Fruit fly (Drosophila melanogaster) whole organism, embryonic: Measurements from ENCODE around the gene Rrp5.
A peak's percentile ranks its signal among the peaks of the same experiment; 100 is the strongest.

ENCODE experiments used
- Ada2b ChIP-seq: fragments of 200-800 bp; sonication (Bioruptor generic); IDR thresholded peaks from 2 replicates; pipeline ENCODE4 v1.3.6; 2022; ENCODE audit warnings: missing biosample characterization, missing genetic modification characterization
- Atf6 ChIP-seq: fragments of 200-800 bp; sonication (Bioruptor generic); IDR thresholded peaks from 2 replicates; pipeline ENCODE4 v1.3.6; 2022; ENCODE audit warnings: missing biosample characterization, missing genetic modification characterization
- B-H1 ChIP-seq: fragments of 200-800 bp; sonication (Bioruptor generic); IDR thresholded peaks from 3 replicates; pipeline ENCODE4 v1.3.6; 2022; ENCODE audit warnings: missing biosample characterization, missing genetic modification characterization
- B-H2 ChIP-seq: fragments of 200-800 bp; sonication (Bioruptor generic); optimal IDR thresholded peaks from 2 replicates; lab custom pipeline; 2018; ENCODE audit warnings: missing biosample characterization, mild to moderate bottlenecking, missing genetic modification characterization
- Bgb ChIP-seq: fragments of 200-800 bp; sonication (Bioruptor generic); IDR thresholded peaks from 2 replicates; pipeline ENCODE4 v1.3.6; 2022; ENCODE audit warnings: missing biosample characterization, missing genetic modification characterization; ENCODE audit not compliant: partially characterized antibody
- CG11085 ChIP-seq: fragments of 200-800 bp; sonication (Bioruptor generic); IDR thresholded peaks from 2 replicates; pipeline ENCODE4 v1.3.6; 2022; ENCODE audit warnings: missing biosample characterization, missing genetic modification characterization
- CG11398 ChIP-seq: fragments of 200-800 bp; sonication (Bioruptor generic); optimal IDR thresholded peaks from 2 replicates; lab custom pipeline; 2016; ENCODE audit warnings: missing biosample characterization, missing genetic modification characterization
- CG13123 ChIP-seq: fragments of 200-800 bp; sonication (Bioruptor generic); optimal IDR thresholded peaks from 2 replicates; lab custom pipeline; 2016; ENCODE audit warnings: missing biosample characterization, missing genetic modification characterization
- CG14441 ChIP-seq: fragments of 200-800 bp; sonication (Bioruptor generic); IDR thresholded peaks from 2 replicates; pipeline ENCODE4 v1.3.6; 2022; ENCODE audit warnings: missing biosample characterization, missing genetic modification characterization
- CG14667 ChIP-seq: fragments of 200-800 bp; sonication (Bioruptor generic); IDR thresholded peaks from 2 replicates; pipeline ENCODE4 v1.3.6; 2022; ENCODE audit warnings: missing biosample characterization, missing genetic modification characterization
- CG14965 ChIP-seq: fragments of 200-800 bp; sonication (Bioruptor generic); optimal IDR thresholded peaks from 2 replicates; lab custom pipeline; 2016; ENCODE audit warnings: missing biosample characterization, missing genetic modification characterization, borderline replicate concordance
- CG1529 ChIP-seq: fragments of 200-800 bp; sonication (Bioruptor generic); optimal IDR thresholded peaks from 3 replicates; lab custom pipeline; 2018; ENCODE audit warnings: missing biosample characterization, missing genetic modification characterization
- CG1603 ChIP-seq: fragments of 200-800 bp; sonication (Bioruptor generic); optimal IDR thresholded peaks from 2 replicates; lab custom pipeline; 2019; ENCODE audit warnings: missing biosample characterization, mild to moderate bottlenecking, missing genetic modification characterization, moderate library complexity
- CG17802 ChIP-seq: fragments of 200-800 bp; sonication (Bioruptor generic); optimal IDR thresholded peaks from 2 replicates; lab custom pipeline; 2018; ENCODE audit warnings: missing biosample characterization, mild to moderate bottlenecking, missing genetic modification characterization, moderate library complexity
- CG2120 ChIP-seq: fragments of 200-800 bp; sonication (Bioruptor generic); optimal IDR thresholded peaks from 3 replicates; lab custom pipeline; 2016; ENCODE audit warnings: missing biosample characterization, missing genetic modification characterization
- CG30403 ChIP-seq: fragments of 200-800 bp; sonication (Bioruptor generic); optimal IDR thresholded peaks from 3 replicates; lab custom pipeline; 2016; ENCODE audit warnings: missing biosample characterization, missing genetic modification characterization
- CG3407 ChIP-seq: fragments of 200-800 bp; sonication (Bioruptor generic); optimal IDR thresholded peaks from 2 replicates; lab custom pipeline; 2018; ENCODE audit warnings: missing biosample characterization, mild to moderate bottlenecking, missing genetic modification characterization
- CG8359 ChIP-seq: fragments of 200-800 bp; sonication (Bioruptor generic); optimal IDR thresholded peaks from 2 replicates; lab custom pipeline; 2017; ENCODE audit warnings: missing biosample characterization, mild to moderate bottlenecking, missing genetic modification characterization, borderline replicate concordance
- CG9932 ChIP-seq: fragments of 200-800 bp; sonication (Bioruptor generic); IDR thresholded peaks from 2 replicates; pipeline ENCODE4 v1.3.6; 2022; ENCODE audit warnings: missing biosample characterization, missing genetic modification characterization
- Dip3 ChIP-seq: fragments of 200-800 bp; sonication (Bioruptor generic); optimal IDR thresholded peaks from 3 replicates; lab custom pipeline; 2016; ENCODE audit warnings: missing biosample characterization, missing genetic modification characterization
- Doc2 ChIP-seq: fragments of 200-800 bp; sonication (Bioruptor generic); IDR thresholded peaks from 2 replicates; pipeline ENCODE4 v1.3.6; 2022; ENCODE audit warnings: missing biosample characterization, missing genetic modification characterization
- Dref ChIP-seq: fragments of 200-800 bp; sonication (Bioruptor generic); IDR thresholded peaks from 2 replicates; pipeline ENCODE4 v1.3.6; 2022; ENCODE audit warnings: missing biosample characterization, missing genetic modification characterization
- H15 ChIP-seq: fragments of 200-800 bp; sonication (Bioruptor generic); IDR thresholded peaks from 3 replicates; pipeline ENCODE4 v1.3.6; 2022; ENCODE audit warnings: missing biosample characterization, missing genetic modification characterization
- Hey ChIP-seq: fragments of 200-800 bp; sonication (Bioruptor generic); optimal IDR thresholded peaks from 3 replicates; lab custom pipeline; 2018; ENCODE audit warnings: missing biosample characterization, mild to moderate bottlenecking, missing genetic modification characterization
- Med ChIP-seq: fragments of 200-800 bp; sonication (Bioruptor generic); peaks from one replicate; lab custom pipeline; 2016; ENCODE audit warnings: missing biosample characterization, missing genetic modification characterization, mild to moderate bottlenecking, inconsistent platforms, moderate library complexity
- Neu2 ChIP-seq: fragments of 200-800 bp; sonication (Bioruptor generic); optimal IDR thresholded peaks from 3 replicates; lab custom pipeline; 2016; ENCODE audit warnings: missing biosample characterization, missing genetic modification characterization, borderline replicate concordance
- Ptx1 ChIP-seq: fragments of 200-800 bp; sonication (Bioruptor generic); IDR thresholded peaks from 2 replicates; pipeline ENCODE4 v1.3.6; 2022; ENCODE audit warnings: missing biosample characterization, missing genetic modification characterization
- Sox102F ChIP-seq: fragments of 200-800 bp; sonication (Bioruptor generic); optimal IDR thresholded peaks from 2 replicates; lab custom pipeline; 2018; ENCODE audit warnings: missing biosample characterization, mild to moderate bottlenecking, missing genetic modification characterization, moderate library complexity
- ac ChIP-seq: fragments of 200-800 bp; sonication (Bioruptor generic); optimal IDR thresholded peaks from 3 replicates; lab custom pipeline; 2017; ENCODE audit warnings: missing biosample characterization, mild to moderate bottlenecking, missing genetic modification characterization
- al ChIP-seq: fragments of 200-800 bp; sonication (Bioruptor generic); IDR thresholded peaks from 2 replicates; pipeline ENCODE4 v1.3.6; 2022; ENCODE audit warnings: missing biosample characterization, missing genetic modification characterization
- chinmo ChIP-seq: fragments of 200-800 bp; sonication (Bioruptor generic); IDR thresholded peaks from 4 replicates; pipeline ENCODE4 v1.3.6; 2022; ENCODE audit warnings: missing biosample characterization, missing genetic modification characterization; ENCODE audit not compliant: partially characterized antibody
- crp ChIP-seq, 2 experiments: fragments of 200-800 bp; sonication (Bioruptor generic); optimal IDR thresholded peaks; 2 replicates in 1 of 2; 3 replicates in 1 of 2; lab custom pipeline; 2017; ENCODE audit warnings: missing biosample characterization in 2 of 2, missing genetic modification characterization in 2 of 2, mild to moderate bottlenecking in 1 of 2, moderate library complexity in 1 of 2
- dimm ChIP-seq: fragments of 200-800 bp; sonication (Bioruptor generic); IDR thresholded peaks from 2 replicates; pipeline ENCODE4 v1.3.6; 2022; ENCODE audit warnings: missing biosample characterization, missing genetic modification characterization
- dmrt11E ChIP-seq: fragments of 200-800 bp; sonication (Bioruptor generic); optimal IDR thresholded peaks from 3 replicates; lab custom pipeline; 2018; ENCODE audit warnings: missing biosample characterization, mild to moderate bottlenecking, missing genetic modification characterization, moderate library complexity
- fd96Cb ChIP-seq: fragments of 200-800 bp; sonication (Bioruptor generic); optimal IDR thresholded peaks from 2 replicates; lab custom pipeline; 2018; ENCODE audit warnings: missing biosample characterization, mild to moderate bottlenecking, missing genetic modification characterization, moderate library complexity
- gem ChIP-seq: fragments of 200-800 bp; sonication (Bioruptor generic); optimal IDR thresholded peaks from 2 replicates; lab custom pipeline; 2019; ENCODE audit warnings: missing biosample characterization, mild to moderate bottlenecking, missing genetic modification characterization, moderate library complexity
- hkb ChIP-seq, 2 experiments: fragments of 200-800 bp in 1 of 2; fragments of >200 bp in 1 of 2; sonication (Bioruptor generic) in 1 of 2; IDR thresholded peaks in 1 of 2; optimal IDR thresholded peaks in 1 of 2; 2 replicates each; pipeline versions ENCODE4 v1.3.6 to Lab custom; 2017 to 2022; ENCODE audit warnings: missing biosample characterization in 1 of 2, missing genetic modification characterization in 1 of 2
- knrl ChIP-seq: fragments of 200-800 bp; sonication (Bioruptor generic); IDR thresholded peaks from 3 replicates; pipeline ENCODE4 v1.3.6; 2022; ENCODE audit warnings: missing biosample characterization, missing genetic modification characterization; ENCODE audit not compliant: partially characterized antibody
- maf-S ChIP-seq: fragments of 200-800 bp; sonication (Bioruptor generic); optimal IDR thresholded peaks from 2 replicates; lab custom pipeline; 2016; ENCODE audit warnings: missing biosample characterization, missing genetic modification characterization
- p53 ChIP-seq: fragments of 200-800 bp; sonication (Bioruptor generic); optimal IDR thresholded peaks from 2 replicates; lab custom pipeline; 2016; ENCODE audit warnings: missing biosample characterization, missing genetic modification characterization
- pan ChIP-seq, 4 experiments: fragments of >200 bp in 3 of 4; fragments of 200-800 bp in 1 of 4; sonication (Bioruptor generic) in 1 of 4; optimal IDR thresholded peaks in 3 of 4; IDR thresholded peaks in 1 of 4; 2 replicates each; pipeline versions ENCODE4 v1.3.6 to Lab custom; 2017 to 2022; ENCODE audit warnings: missing biosample characterization in 2 of 4, missing genetic modification characterization in 2 of 4, mixed read lengths in 1 of 4
- sim ChIP-seq: fragments of 200-800 bp; sonication (Bioruptor generic); IDR thresholded peaks from 2 replicates; pipeline ENCODE4 v1.3.6; 2022; ENCODE audit warnings: missing biosample characterization, missing genetic modification characterization
- so ChIP-seq: fragments of 200-800 bp; sonication (Bioruptor generic); IDR thresholded peaks from 3 replicates; pipeline ENCODE4 v1.3.6; 2022; ENCODE audit warnings: missing biosample characterization, missing genetic modification characterization
- sob ChIP-seq: fragments of 200-800 bp; sonication (Bioruptor generic); IDR thresholded peaks from 2 replicates; pipeline ENCODE4 v1.3.6; 2022; ENCODE audit warnings: missing biosample characterization, missing genetic modification characterization
- tgo ChIP-seq: fragments of 200-800 bp; sonication (Bioruptor generic); IDR thresholded peaks from 3 replicates; pipeline ENCODE4 v1.3.6; 2022; ENCODE audit warnings: missing biosample characterization, missing genetic modification characterization
- twi ChIP-seq: fragments of 200-800 bp; optimal IDR thresholded peaks from 2 replicates; lab custom pipeline; 2019; ENCODE audit warnings: missing biosample characterization, mild to moderate bottlenecking, missing genetic modification characterization, moderate library complexity
- tx ChIP-seq: fragments of 200-800 bp; sonication (Bioruptor generic); optimal IDR thresholded peaks from 2 replicates; lab custom pipeline; 2016; ENCODE audit warnings: missing biosample characterization, missing genetic modification characterization
- usp ChIP-seq: fragments of >200 bp; optimal IDR thresholded peaks from 2 replicates; lab custom pipeline; 2017; ENCODE audit warnings: missing biosample characterization, missing genetic modification characterization
- vfl ChIP-seq: fragments of 200-800 bp; sonication (Bioruptor generic); optimal IDR thresholded peaks from 2 replicates; lab custom pipeline; 2016; ENCODE audit warnings: missing biosample characterization, missing genetic modification characterization
- vvl ChIP-seq: fragments of 200-800 bp; sonication (Bioruptor generic); IDR thresholded peaks from 2 replicates; pipeline ENCODE4 v1.3.6; 2022; ENCODE audit warnings: missing biosample characterization, missing genetic modification characterization
- wdn ChIP-seq: fragments of 200-800 bp; sonication (Bioruptor generic); IDR thresholded peaks from 2 replicates; pipeline ENCODE4 v1.3.6; 2022; ENCODE audit warnings: missing biosample characterization, missing genetic modification characterization

Rrp5 gene

DNA sequence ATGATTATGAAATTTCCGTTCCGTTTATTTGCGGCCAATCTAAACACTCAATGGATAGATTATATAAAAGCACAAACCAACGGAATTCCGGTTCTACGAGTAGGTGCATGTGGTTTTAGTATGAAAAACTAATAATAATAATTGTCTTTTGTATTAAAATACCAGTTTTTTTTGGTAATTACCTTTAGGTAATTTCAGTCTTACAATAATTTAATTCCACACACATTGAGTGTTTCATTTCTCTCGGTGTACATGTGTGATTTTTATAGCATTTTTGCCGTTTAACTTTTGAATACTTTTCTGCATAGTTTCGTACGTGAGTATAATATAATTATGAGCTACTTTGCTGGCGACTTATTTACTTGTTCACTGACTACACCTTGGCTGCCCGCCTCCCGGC, 30.1 kb downstream of the Rrp5 start (continued):
- TF ChIP-seq maf-S (GFP tag; lab: Kevin White, UChicago) (no peak), Ada2b (GFP tag; lab: Robert Waterston, UW) (peak; percentile 45), B-H1 (no peak), dimm (GFP tag; lab: Robert Waterston, UW) (no peak), sim (GFP tag; lab: Robert Waterston, UW) (no peak), usp (GFP tag; lab: Kevin White, UChicago) (no peak), Doc2 (GFP tag; lab: Robert Waterston, UW) (no peak), CG2120 (GFP tag; lab: Kevin White, UChicago) (peak; percentile 30), twi (tag; lab: Kevin White, UChicago) (no peak), Dip3 (no peak), crp (GFP tag; optimal IDR thresholded peaks at IDR 0.05; lab: Kevin White, UChicago) (no peak), chinmo (GFP tag; lab: Robert Waterston, UW) (no peak), dmrt11E (tag; lab: Kevin White, UChicago) (no peak), Dref (GFP tag; lab: Robert Waterston, UW) (no peak), CG1529 (no peak), knrl (GFP tag; lab: Robert Waterston, UW) (no peak), Ptx1 (GFP tag; lab: Robert Waterston, UW) (peak; percentile 36; the same call in 1 of the 2 replicates), B-H2 (no peak), CG1603 (no peak), CG17802 (no peak), tx (GFP tag; lab: Kevin White, UChicago) (no peak), CG14965 (GFP tag; lab: Kevin White, UChicago) (no peak), sob (GFP tag; lab: Robert Waterston, UW) (no peak), vvl (peak; percentile 30; the same call in 1 of the 2 replicates), ac (GFP tag; lab: Kevin White, UChicago) (no peak), Atf6 (GFP tag; lab: Robert Waterston, UW) (0 out of 2 replicates have a peak, but pooled peaks have one; percentile 11), H15 (GFP tag; lab: Robert Waterston, UW) (no peak), Med (peak; percentile 37), pan (optimal IDR thresholded peaks at IDR 0.05; lab: Kevin White, UChicago) (no peak), pan (GFP tag; optimal IDR thresholded peaks at IDR 0.05 in 1 of 2, IDR thresholded peaks at IDR 0.05 in 1 of 2) (peak in 1 of 2 experiments; percentile 54), CG9932 (GFP tag; lab: Robert Waterston, UW) (no peak), hkb (optimal IDR thresholded peaks at IDR 0.05; lab: Kevin White, UChicago) (no peak), hkb (GFP tag; IDR thresholded peaks at IDR 0.05; lab: Robert Waterston, UW) (peak; percentile 52; the same call in 1 of the 2 replicates), CG14441 (GFP tag; lab: Robert Waterston, UW) (peak; percentile 49; the same call in 1 of the 2 replicates), Sox102F (no peak), p53 (GFP tag; lab: Kevin White, UChicago) (no peak), CG30403 (GFP tag; lab: Kevin White, UChicago) (peak; percentile 23), al (GFP tag; lab: Robert Waterston, UW) (no peak), gem (tag; lab: Kevin White, UChicago) (no peak), Bgb (GFP tag; lab: Robert Waterston, UW) (no peak), vfl (GFP tag; lab: Kevin White, UChicago) (no peak), wdn (GFP tag; lab: Robert Waterston, UW) (no peak), CG11085 (GFP tag; lab: Robert Waterston, UW) (no peak), fd96Cb (tag; lab: Kevin White, UChicago) (no peak), CG3407 (no peak), CG13123 (GFP tag; lab: Kevin White, UChicago) (no peak), CG8359 (GFP tag; lab: Kevin White, UChicago) (no peak), CG14667 (GFP tag; lab: Robert Waterston, UW) (no peak), CG11398 (GFP tag; lab: Kevin White, UChicago) (no peak), so (GFP tag; lab: Robert Waterston, UW) (no peak), Hey (no peak), tgo (GFP tag; lab: Robert Waterston, UW) (peak; percentile 41; the same call in 1 of the 3 replicates), Neu2 (no peak)
